Worm (Caenorhabditis elegans) whole organism, young adult: ENCODE data around the gene C52A10.3.

Experiments
- B0019.2 ChIP-seq: fragments of 200-800 bp; sonication (Bioruptor generic); conservative IDR thresholded peaks from 2 replicates; pipeline ENCODE4 v1.3.6; 2022; ENCODE audit warnings: missing genetic modification reagents, missing genetic modification characterization, missing compliant biosample characterization
- D2030.7 ChIP-seq: fragments of 200-800 bp; sonication (Bioruptor generic); IDR thresholded peaks from 2 replicates; pipeline ENCODE4 v1.3.6; 2022; ENCODE audit warnings: missing genetic modification reagents, missing genetic modification characterization, missing compliant biosample characterization
- F22D6.2 ChIP-seq: sonication (generic microtip); optimal IDR thresholded peaks from 2 replicates; lab custom pipeline; 2016; ENCODE audit warnings: mild to moderate bottlenecking, missing genetic modification characterization, missing compliant biosample characterization
- F33H1.4 ChIP-seq: fragments of 200-800 bp; sonication (Bioruptor generic); IDR thresholded peaks from 2 replicates; pipeline ENCODE4 v1.3.6; 2022; ENCODE audit warnings: missing genetic modification reagents, missing genetic modification characterization, missing compliant biosample characterization
- F57C9.4 ChIP-seq: sonication (generic microtip); optimal IDR thresholded peaks from 2 replicates; lab custom pipeline; 2017; ENCODE audit warnings: mild to moderate bottlenecking, missing genetic modification characterization, missing compliant biosample characterization
- K11D2.4 ChIP-seq: fragments of 200-800 bp; sonication (Bioruptor generic); IDR thresholded peaks from 2 replicates; pipeline ENCODE4 v1.3.6; 2022; ENCODE audit warnings: missing genetic modification reagents, missing genetic modification characterization, missing compliant biosample characterization
- Y67H2A.10 ChIP-seq: fragments of 200-800 bp; sonication (Bioruptor generic); conservative IDR thresholded peaks from 2 replicates; pipeline ENCODE4 v1.3.6; 2022; ENCODE audit warnings: missing genetic modification reagents, missing genetic modification characterization, missing compliant biosample characterization
- ZK185.1 ChIP-seq: sonication (generic microtip); optimal IDR thresholded peaks from 2 replicates; lab custom pipeline; 2016; ENCODE audit warnings: mild to moderate bottlenecking, missing genetic modification characterization, missing compliant biosample characterization; ENCODE audit not compliant: poor library complexity, severe bottlenecking
- ama-1 ChIP-seq, 3 experiments: fragments of 150-350 bp in 1 of 3; sonication (generic microtip) in 2 of 3; optimal IDR thresholded peaks; 2 replicates each; lab custom pipeline; 2014 to 2018; ENCODE audit warnings: missing biosample characterization in 2 of 3, missing genetic modification characterization in 2 of 3, missing genetic modification reagents in 2 of 3
- ccch-3 ChIP-seq: fragments of 200-800 bp; sonication (Bioruptor generic); optimal IDR thresholded peaks from 2 replicates; lab custom pipeline; 2018; ENCODE audit warnings: mild to moderate bottlenecking, missing genetic modification characterization, missing compliant biosample characterization
- ceh-40 ChIP-seq: fragments of 200-800 bp; sonication (Bioruptor generic); IDR thresholded peaks from 2 replicates; pipeline ENCODE4 v1.3.6; 2022; ENCODE audit warnings: missing genetic modification characterization, missing compliant biosample characterization
- ceh-91 ChIP-seq: fragments of 200-800 bp; sonication (Bioruptor generic); IDR thresholded peaks from 2 replicates; pipeline ENCODE4 v1.3.6; 2022; ENCODE audit warnings: missing genetic modification reagents, missing genetic modification characterization, missing compliant biosample characterization
- chd-7 ChIP-seq: sonication (generic microtip); optimal IDR thresholded peaks from 2 replicates; lab custom pipeline; 2016; ENCODE audit warnings: mild to moderate bottlenecking, missing genetic modification characterization, moderate library complexity, missing compliant biosample characterization
- die-1 ChIP-seq: sonication (generic microtip); optimal IDR thresholded peaks from 2 replicates; lab custom pipeline; 2016; ENCODE audit warnings: missing genotype, mild to moderate bottlenecking, missing genetic modification characterization, missing compliant biosample characterization
- dpl-1 ChIP-seq: fragments of 150-350 bp; optimal IDR thresholded peaks from 2 replicates; lab custom pipeline; 2014; ENCODE audit warnings: missing biosample characterization, missing genetic modification reagents, missing genetic modification characterization
- efl-1 ChIP-seq: fragments of 150-350 bp; optimal IDR thresholded peaks from 2 replicates; lab custom pipeline; 2014; ENCODE audit warnings: missing biosample characterization, missing genetic modification reagents, missing genetic modification characterization
- gei-17 ChIP-seq: fragments of 200-800 bp; sonication (Bioruptor generic); optimal IDR thresholded peaks from 2 replicates; lab custom pipeline; 2018; ENCODE audit warnings: mild to moderate bottlenecking, missing genetic modification characterization, missing compliant biosample characterization
- hmg-1.2 ChIP-seq: fragments of 200-800 bp; sonication (Bioruptor generic); IDR thresholded peaks from 2 replicates; pipeline ENCODE4 v1.3.6; 2022; ENCODE audit warnings: missing genetic modification reagents, missing genetic modification characterization, missing compliant biosample characterization
- hrde-1 ChIP-seq: sonication (generic microtip); optimal IDR thresholded peaks from 2 replicates; lab custom pipeline; 2016; ENCODE audit warnings: missing genetic modification characterization, mild to moderate bottlenecking, missing compliant biosample characterization, moderate library complexity, missing genotype, missing genetic modification reagents, borderline replicate concordance
- let-607 ChIP-seq, 2 experiments: fragments of 200-800 bp in 1 of 2; sonication (Bioruptor generic) in 1 of 2; sonication (generic microtip) in 1 of 2; optimal IDR thresholded peaks; 2 replicates each; lab custom pipeline; 2016 to 2018; ENCODE audit warnings: mild to moderate bottlenecking in 2 of 2, missing compliant biosample characterization in 2 of 2, missing genetic modification characterization in 2 of 2, moderate library complexity in 2 of 2, missing genotype in 1 of 2
- lin-26 ChIP-seq: fragments of 200-800 bp; sonication (Bioruptor generic); IDR thresholded peaks from 2 replicates; pipeline ENCODE4 v1.3.6; 2022; ENCODE audit warnings: missing genetic modification reagents, missing genetic modification characterization, missing compliant biosample characterization
- lin-35 ChIP-seq, 3 experiments: fragments of 150-350 bp in 2 of 3; sonication (generic microtip) in 1 of 3; optimal IDR thresholded peaks; 2 replicates each; lab custom pipeline; 2014 to 2018; ENCODE audit warnings: missing biosample characterization in 3 of 3, missing genetic modification characterization in 3 of 3, missing genetic modification reagents in 3 of 3
- lin-40 ChIP-seq: sonication (generic microtip); optimal IDR thresholded peaks from 2 replicates; lab custom pipeline; 2016; ENCODE audit warnings: missing genetic modification characterization, mild to moderate bottlenecking, missing compliant biosample characterization, missing genotype, missing genetic modification reagents
- lin-54 ChIP-seq: fragments of 200-800 bp; sonication (Bioruptor generic); optimal IDR thresholded peaks from 2 replicates; lab custom pipeline; 2018; ENCODE audit warnings: mild to moderate bottlenecking, missing genetic modification characterization, missing compliant biosample characterization
- lsl-1 ChIP-seq: fragments of 200-800 bp; sonication (Bioruptor generic); optimal IDR thresholded peaks from 2 replicates; lab custom pipeline; 2018; ENCODE audit warnings: mild to moderate bottlenecking, missing genetic modification characterization, moderate library complexity, missing compliant biosample characterization
- mcd-1 ChIP-seq: fragments of 200-800 bp; sonication (Bioruptor generic); IDR thresholded peaks from 2 replicates; pipeline ENCODE4 v1.3.6; 2022; ENCODE audit warnings: missing genetic modification reagents, missing genetic modification characterization, missing compliant biosample characterization
- rpc-1 ChIP-seq, 2 experiments: fragments of 150-350 bp in 1 of 2; sonication (generic microtip) in 1 of 2; optimal IDR thresholded peaks; 2 replicates each; lab custom pipeline; 2014 to 2018; ENCODE audit warnings: missing biosample characterization in 1 of 2, missing genetic modification characterization in 1 of 2, missing genetic modification reagents in 1 of 2, missing genotype in 1 of 2
- sea-2 ChIP-seq: fragments of 200-800 bp; sonication (Bioruptor generic); IDR thresholded peaks from 2 replicates; pipeline ENCODE4 v1.3.6; 2022; ENCODE audit warnings: missing genetic modification characterization, missing compliant biosample characterization
- snpc-4 ChIP-seq, 5 experiments: fragments of 150-350 bp in 1 of 5; sonication (generic microtip) in 4 of 5; optimal IDR thresholded peaks; 2 replicates each; lab custom pipeline; 2014 to 2018; ENCODE audit warnings: missing genetic modification characterization in 5 of 5, missing biosample characterization in 3 of 5, antibody characterized with exemption in 2 of 5, mild to moderate bottlenecking in 2 of 5, missing compliant biosample characterization in 2 of 5, missing genotype in 2 of 5, moderate library complexity in 2 of 5, missing genetic modification reagents in 1 of 5
- tbp1 ChIP-seq: fragments of 200-800 bp; sonication (Bioruptor generic); optimal IDR thresholded peaks from 2 replicates; lab custom pipeline; 2018; ENCODE audit warnings: mild to moderate bottlenecking, missing genetic modification characterization, missing compliant biosample characterization
- tbx-9 ChIP-seq: sonication (generic microtip); optimal IDR thresholded peaks from 2 replicates; lab custom pipeline; 2016; ENCODE audit warnings: borderline replicate concordance, missing genetic modification characterization, inconsistent platforms, missing compliant biosample characterization
- unc-130 ChIP-seq: sonication (generic microtip); optimal IDR thresholded peaks from 2 replicates; lab custom pipeline; 2016; ENCODE audit warnings: missing genetic modification reagents, missing genetic modification characterization, missing compliant biosample characterization
- xnd-1 ChIP-seq: sonication (generic microtip); optimal IDR thresholded peaks from 2 replicates; lab custom pipeline; 2016; ENCODE audit warnings: missing genotype, missing genetic modification reagents, missing genetic modification characterization, missing compliant biosample characterization
- ztf-18 ChIP-seq: sonication (generic microtip); optimal IDR thresholded peaks from 2 replicates; lab custom pipeline; 2016; ENCODE audit warnings: missing genotype, mild to moderate bottlenecking, missing genetic modification characterization, missing compliant biosample characterization
- ztf-26 ChIP-seq: sonication (generic microtip); optimal IDR thresholded peaks from 2 replicates; lab custom pipeline; 2017; ENCODE audit warnings: missing genetic modification characterization, missing compliant biosample characterization

C52A10.3 gene

DNA sequence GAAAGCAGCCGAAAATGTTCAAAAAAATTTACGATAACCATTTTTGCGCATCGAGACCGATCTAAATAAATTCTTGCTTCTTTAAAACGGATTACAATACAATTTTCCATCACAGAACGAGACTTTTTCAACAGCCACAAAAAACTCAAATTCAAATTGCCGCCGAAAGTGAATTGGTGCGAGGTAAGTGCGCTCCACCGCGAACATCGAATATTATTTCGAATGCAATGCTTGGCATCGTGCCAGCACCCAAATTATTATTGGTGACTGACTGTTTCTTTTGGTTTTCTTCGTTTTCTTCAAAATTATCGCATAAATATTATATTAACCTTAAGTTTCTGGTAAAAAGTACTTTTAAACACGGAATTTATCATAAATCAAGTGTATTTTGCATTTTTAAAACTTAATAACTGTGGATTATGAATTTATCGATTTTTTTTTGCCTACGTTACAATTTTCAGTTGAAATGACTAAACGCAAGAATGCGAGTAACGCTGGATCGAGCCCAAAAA lies 29.8 kb upstream of the C52A10.3 start, which contains the start of gene penr-1:
Gene penr-1 (plus strand): TSS at position 462 of the 512 bp plus-strand sequence.
- no peak for TF ChIP-seq B0019.2 (GFP tag; lab: Robert Waterston, UW)
- peak; percentile 79 for TF ChIP-seq efl-1 (GFP tag; lab: Kevin White, UChicago)
- no peak for TF ChIP-seq F22D6.2 (tag; lab: Kevin White, UChicago)
- no peak for TF ChIP-seq sea-2 (GFP tag; lab: Robert Waterston, UW)
- TF ChIP-seq lin-54 (GFP tag; lab: Kevin White, UChicago): peak; percentile 95
- TF ChIP-seq die-1: no peak
- TF ChIP-seq F33H1.4 (GFP tag; lab: Robert Waterston, UW): peak; percentile 27; the same call in 1 of the 2 replicates
- TF ChIP-seq ccch-3: no peak
- TF ChIP-seq xnd-1 (tag; lab: Kevin White, UChicago): peak; percentile 8
- TF ChIP-seq mcd-1 (GFP tag; lab: Robert Waterston, UW): peak; percentile 90
- TF ChIP-seq F57C9.4: no peak
- peak; percentile 18 for TF ChIP-seq lsl-1
- peak; percentile 37; the same call in 1 of the 2 replicates for TF ChIP-seq D2030.7 (GFP tag; lab: Robert Waterston, UW)
- no peak for TF ChIP-seq K11D2.4 (GFP tag; lab: Robert Waterston, UW)
- no peak for TF ChIP-seq snpc-4 (GFP tag; optimal IDR thresholded peaks at IDR 0.05; lab: Kevin White, UChicago)
- TF ChIP-seq snpc-4 (tag; optimal IDR thresholded peaks at IDR 0.05; lab: Kevin White, UChicago): peak in 1 of 4 experiments; percentile 1
- TF ChIP-seq dpl-1 (GFP tag; lab: Kevin White, UChicago): peak; percentile 56
- TF ChIP-seq ztf-18 (tag; lab: Kevin White, UChicago): peak; percentile 39
- TF ChIP-seq lin-35 (GFP tag; optimal IDR thresholded peaks at IDR 0.05; lab: Kevin White, UChicago): peak in 2 of 3 experiments; percentile 24 to 76
- TF ChIP-seq tbp1 (GFP tag; lab: Kevin White, UChicago): no peak
- TF ChIP-seq gei-17 (GFP tag; lab: Kevin White, UChicago): no peak
- TF ChIP-seq, all 124 proteins: peak for 11

DNA sequence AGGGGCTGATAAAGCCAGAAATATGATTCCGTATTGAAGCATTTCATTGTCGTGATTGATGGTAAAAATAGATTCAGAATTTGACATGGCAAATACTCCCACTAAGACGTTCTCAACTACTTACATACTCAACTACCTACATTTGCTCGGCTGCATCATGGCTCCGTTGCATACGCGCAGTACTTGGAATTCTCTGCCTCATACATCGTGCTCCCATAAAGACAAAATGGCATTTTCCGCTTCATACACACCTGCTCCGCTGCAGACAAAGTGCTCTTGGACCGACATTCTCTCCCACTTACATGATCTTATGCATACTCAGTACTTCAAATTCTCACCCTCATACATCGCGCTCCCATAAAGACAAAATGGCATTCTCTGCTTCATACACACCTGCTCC lies 26.3 kb upstream of the C52A10.3 start, which contains the start of the genes srt-69 and B0238.12:
Gene srt-69 (minus strand): TSS at position 101 of the 400 bp plus-strand sequence.
Gene B0238.12 (plus strand): TSS at position 264 of the 400 bp plus-strand sequence.
- no peak for TF ChIP-seq ceh-91 (GFP tag; lab: Robert Waterston, UW)
- no peak for TF ChIP-seq xnd-1 (tag; lab: Kevin White, UChicago)
- TF ChIP-seq hrde-1 (tag; lab: Kevin White, UChicago): no peak
- TF ChIP-seq lin-40 (tag; lab: Kevin White, UChicago): no peak
- no peak for TF ChIP-seq D2030.7 (GFP tag; lab: Robert Waterston, UW)
- no peak for TF ChIP-seq ama-1 (optimal IDR thresholded peaks at IDR 0.05; lab: Kevin White, UChicago)
- no peak for TF ChIP-seq ama-1 (GFP tag; optimal IDR thresholded peaks at IDR 0.05; lab: Kevin White, UChicago)
- TF ChIP-seq K11D2.4 (GFP tag; lab: Robert Waterston, UW): no peak

ce11 chrV:5262999-5263398 lies 23.7 kb upstream of the C52A10.3 start, which contains the start of gene cest-30:
cest-30 (minus strand) TSS chrV:5263099.
- TF ChIP-seq lsl-1 (no peak), ZK185.1 (no peak), ceh-40 (GFP tag; lab: Robert Waterston, UW) (no peak), ama-1 (optimal IDR thresholded peaks at IDR 0.05; lab: Kevin White, UChicago) (no peak), ama-1 (GFP tag; optimal IDR thresholded peaks at IDR 0.05; lab: Kevin White, UChicago) (no peak), Y67H2A.10 (GFP tag; lab: Robert Waterston, UW) (no peak), let-607 (tag; optimal IDR thresholded peaks at IDR 0.05; lab: Kevin White, UChicago) (no peak), lin-26 (GFP tag; lab: Robert Waterston, UW) (no peak), chd-7 (tag; lab: Kevin White, UChicago) (no peak), ztf-26 (tag; lab: Kevin White, UChicago) (no peak), hmg-1.2 (GFP tag; lab: Robert Waterston, UW) (no peak), snpc-4 (GFP tag; optimal IDR thresholded peaks at IDR 0.05; lab: Kevin White, UChicago) (no peak), snpc-4 (tag; optimal IDR thresholded peaks at IDR 0.05; lab: Kevin White, UChicago) (no peak), rpc-1 (optimal IDR thresholded peaks at IDR 0.05; lab: Kevin White, UChicago) (no peak), rpc-1 (tag; optimal IDR thresholded peaks at IDR 0.05; lab: Kevin White, UChicago) (no peak), tbx-9 (tag; lab: Kevin White, UChicago) (no peak), mcd-1 (GFP tag; lab: Robert Waterston, UW) (no peak), unc-130 (GFP tag; lab: Kevin White, UChicago) (no peak)
